Worm (Caenorhabditis elegans) whole organism, L3 larva: ENCODE measurements around the gene T05A7.13.

ENCODE experiments used
- R02D3.7 ChIP-seq: fragments of 150-350 bp; optimal IDR thresholded peaks from 2 replicates; lab custom pipeline; 2014; ENCODE audit warnings: missing biosample characterization, missing genetic modification characterization
- aly-2 ChIP-seq: fragments of 150-350 bp; optimal IDR thresholded peaks from 2 replicates; lab custom pipeline; 2014; ENCODE audit warnings: missing biosample characterization, missing genetic modification characterization
- ama-1 ChIP-seq: fragments of 150-350 bp; optimal IDR thresholded peaks from 2 replicates; lab custom pipeline; 2018
- ceh-16 ChIP-seq: sonication (generic microtip); optimal IDR thresholded peaks from 2 replicates; lab custom pipeline; 2017; ENCODE audit warnings: missing biosample characterization, missing genetic modification characterization
- ceh-82 ChIP-seq: fragments of 150-350 bp; optimal IDR thresholded peaks from 2 replicates; lab custom pipeline; 2014; ENCODE audit warnings: missing biosample characterization, missing genetic modification characterization
- ceh-9 ChIP-seq: sonication (generic microtip); optimal IDR thresholded peaks from 2 replicates; lab custom pipeline; 2018; ENCODE audit warnings: missing biosample characterization, missing genetic modification characterization
- daf-12 ChIP-seq: fragments of 150-350 bp; optimal IDR thresholded peaks from 2 replicates; lab custom pipeline; 2014; ENCODE audit warnings: missing biosample characterization, missing genetic modification reagents, missing genetic modification characterization
- egl-27 ChIP-seq: sonication (generic microtip); optimal IDR thresholded peaks from 4 replicates; lab custom pipeline; 2017; ENCODE audit warnings: missing biosample characterization, missing genetic modification reagents, missing genetic modification characterization
- egl-5 ChIP-seq: fragments of 150-350 bp; optimal IDR thresholded peaks from 2 replicates; lab custom pipeline; 2017; ENCODE audit warnings: missing biosample characterization, missing genetic modification reagents, missing genetic modification characterization, inconsistent platforms
- elt-1 ChIP-seq: fragments of 150-350 bp; optimal IDR thresholded peaks from 2 replicates; lab custom pipeline; 2014; ENCODE audit warnings: missing biosample characterization, missing genetic modification characterization
- elt-2 ChIP-seq: sonication (generic microtip); optimal IDR thresholded peaks from 2 replicates; lab custom pipeline; 2016; ENCODE audit warnings: missing genetic modification reagents, mild to moderate bottlenecking, missing genetic modification characterization, missing compliant biosample characterization
- eor-1 ChIP-seq, 2 experiments: fragments of 150-350 bp; optimal IDR thresholded peaks; 2 replicates each; lab custom pipeline; 2014 to 2018; ENCODE audit warnings: missing biosample characterization in 2 of 2, missing genetic modification characterization in 2 of 2
- fkh-10 ChIP-seq: sonication (generic microtip); optimal IDR thresholded peaks from 2 replicates; lab custom pipeline; 2017; ENCODE audit warnings: missing biosample characterization, missing genetic modification reagents, missing genetic modification characterization
- fos-1 ChIP-seq: fragments of 150-350 bp; optimal IDR thresholded peaks from 2 replicates; lab custom pipeline; 2014; ENCODE audit warnings: missing biosample characterization, missing genetic modification characterization
- jun-1 ChIP-seq: fragments of 150-350 bp; optimal IDR thresholded peaks from 2 replicates; lab custom pipeline; 2014; ENCODE audit warnings: missing biosample characterization, missing genetic modification reagents, missing genetic modification characterization
- lin-39 ChIP-seq: fragments of 150-350 bp; optimal IDR thresholded peaks from 2 replicates; lab custom pipeline; 2018; ENCODE audit warnings: missing biosample characterization, missing genetic modification reagents, missing genetic modification characterization
- nhr-11 ChIP-seq: fragments of 150-350 bp; optimal IDR thresholded peaks from 2 replicates; lab custom pipeline; 2014; ENCODE audit warnings: missing biosample characterization, missing genetic modification characterization
- nhr-12 ChIP-seq: fragments of 150-350 bp; optimal IDR thresholded peaks from 2 replicates; lab custom pipeline; 2014; ENCODE audit warnings: missing biosample characterization, missing genetic modification characterization
- nhr-23 ChIP-seq: fragments of 150-350 bp; optimal IDR thresholded peaks from 2 replicates; lab custom pipeline; 2014; ENCODE audit warnings: missing biosample characterization, missing genetic modification reagents, missing genetic modification characterization
- nhr-237 ChIP-seq: fragments of 150-350 bp; optimal IDR thresholded peaks from 2 replicates; lab custom pipeline; 2014; ENCODE audit warnings: missing biosample characterization, missing genetic modification characterization
- nhr-25 ChIP-seq: sonication (generic microtip); optimal IDR thresholded peaks from 2 replicates; lab custom pipeline; 2017; ENCODE audit warnings: missing biosample characterization, missing genetic modification characterization
- nhr-28 ChIP-seq: fragments of 150-350 bp; optimal IDR thresholded peaks from 2 replicates; lab custom pipeline; 2014; ENCODE audit warnings: missing biosample characterization, missing genetic modification characterization
- nhr-43 ChIP-seq: sonication (generic microtip); optimal IDR thresholded peaks from 2 replicates; lab custom pipeline; 2016; ENCODE audit warnings: mild to moderate bottlenecking, missing genetic modification characterization, missing compliant biosample characterization; ENCODE audit not compliant: poor library complexity, severe bottlenecking
- nhr-67 ChIP-seq: fragments of 150-350 bp; optimal IDR thresholded peaks from 2 replicates; lab custom pipeline; 2014; ENCODE audit warnings: missing biosample characterization, missing genetic modification characterization
- nhr-77 ChIP-seq: fragments of 150-350 bp; optimal IDR thresholded peaks from 2 replicates; lab custom pipeline; 2014; ENCODE audit warnings: missing biosample characterization, missing genetic modification characterization
- pha-4 ChIP-seq: fragments of 150-350 bp; optimal IDR thresholded peaks from 2 replicates; lab custom pipeline; 2014; ENCODE audit warnings: missing biosample characterization, missing genetic modification reagents, missing genetic modification characterization
- pqm-1 ChIP-seq: fragments of 150-350 bp; optimal IDR thresholded peaks from 2 replicates; lab custom pipeline; 2017; ENCODE audit warnings: missing biosample characterization, missing genetic modification characterization, inconsistent platforms
- sea-2 ChIP-seq: fragments of 150-350 bp; sonication (generic microtip); optimal IDR thresholded peaks from 4 replicates; lab custom pipeline; 2014; ENCODE audit warnings: missing biosample characterization, missing genetic modification reagents, missing genetic modification characterization
- skn-1 ChIP-seq: fragments of 150-350 bp; optimal IDR thresholded peaks from 2 replicates; lab custom pipeline; 2014; ENCODE audit warnings: missing biosample characterization, missing genetic modification characterization
- snpc-4 ChIP-seq: fragments of 150-350 bp; optimal IDR thresholded peaks from 2 replicates; lab custom pipeline; 2014; ENCODE audit warnings: missing biosample characterization, missing genetic modification characterization
- tbx-2 ChIP-seq: sonication (generic microtip); optimal IDR thresholded peaks from 2 replicates; lab custom pipeline; 2016; ENCODE audit warnings: mild to moderate bottlenecking, missing genetic modification characterization, missing compliant biosample characterization
- unc-62 ChIP-seq: fragments of 150-350 bp; sonication (generic microtip); optimal IDR thresholded peaks from 4 replicates; lab custom pipeline; 2014; ENCODE audit warnings: missing biosample characterization, missing genetic modification reagents, missing genetic modification characterization
- zag-1 ChIP-seq: fragments of 150-350 bp; optimal IDR thresholded peaks from 2 replicates; lab custom pipeline; 2014; ENCODE audit warnings: missing biosample characterization, missing genetic modification characterization
- ztf-11 ChIP-seq: fragments of 150-350 bp; optimal IDR thresholded peaks from 2 replicates; lab custom pipeline; 2014; ENCODE audit warnings: missing biosample characterization, missing genetic modification characterization
- ztf-4 ChIP-seq: fragments of 150-350 bp; optimal IDR thresholded peaks from 2 replicates; lab custom pipeline; 2014; ENCODE audit warnings: missing biosample characterization, missing genetic modification characterization

The T05A7.13 gene

ce11 chrII:4681391-4681790, 20.2 kb upstream of the T05A7.13 start, which contains the start of gene T05A7.7:
T05A7.7 (minus strand) TSS chrII:4681491.
- TF ChIP-seq fos-1 (tag; lab: Kevin White, UChicago) (no peak), skn-1 (tag; lab: Kevin White, UChicago) (no peak), egl-27 (tag; lab: Kevin White, UChicago) (no peak), pha-4 (tag; lab: Kevin White, UChicago) (no peak), elt-1 (tag; lab: Kevin White, UChicago) (no peak), nhr-237 (tag; lab: Kevin White, UChicago) (no peak), nhr-11 (tag; lab: Kevin White, UChicago) (no peak), unc-62 (GFP tag; lab: Kevin White, UChicago) (no peak), nhr-43 (no peak), daf-12 (no peak), ceh-16 (tag; lab: Kevin White, UChicago) (no peak), egl-5 (tag; lab: Kevin White, UChicago) (no peak), nhr-77 (tag; lab: Kevin White, UChicago) (no peak), ceh-82 (tag; lab: Kevin White, UChicago) (no peak), sea-2 (GFP tag; lab: Kevin White, UChicago) (no peak)

- TF ChIP-seq tbx-2 (no peak), pha-4 (tag; lab: Kevin White, UChicago) (no peak), nhr-12 (tag; lab: Kevin White, UChicago) (no peak), ceh-9 (tag; lab: Kevin White, UChicago) (no peak), nhr-25 (tag; lab: Kevin White, UChicago) (no peak), ceh-82 (tag; lab: Kevin White, UChicago) (no peak), nhr-237 (tag; lab: Kevin White, UChicago) (no peak), lin-39 (tag; lab: Kevin White, UChicago) (no peak), sea-2 (GFP tag; lab: Kevin White, UChicago) (no peak), aly-2 (no peak), unc-62 (GFP tag; lab: Kevin White, UChicago) (no peak)
Observed at ce11 chrII:4677916-4678315, 16.7 kb upstream of the T05A7.13 start, which contains the start of gene T05A7.1. T05A7.1 (plus strand) TSS chrII:4678216.

- no peak for TF ChIP-seq nhr-28
- TF ChIP-seq egl-27 (tag; lab: Kevin White, UChicago) = no peak
- TF ChIP-seq egl-5 (tag; lab: Kevin White, UChicago) = no peak
- TF ChIP-seq nhr-237 (tag; lab: Kevin White, UChicago) = no peak
- TF ChIP-seq nhr-67 = no peak
- TF ChIP-seq eor-1 (tag; optimal IDR thresholded peaks at IDR 0.05; lab: Kevin White, UChicago) = no peak
- no peak for TF ChIP-seq ztf-11 (tag; lab: Kevin White, UChicago)
- no peak for TF ChIP-seq ceh-82 (tag; lab: Kevin White, UChicago)
- no peak for TF ChIP-seq fkh-10 (GFP tag; lab: Kevin White, UChicago)
- TF ChIP-seq ztf-4 (tag; lab: Kevin White, UChicago) = no peak
- TF ChIP-seq snpc-4 (tag; lab: Kevin White, UChicago) = no peak
- no peak for TF ChIP-seq elt-2 (tag; lab: Kevin White, UChicago)
- TF ChIP-seq sea-2 (GFP tag; lab: Kevin White, UChicago) = no peak
- no peak for TF ChIP-seq zag-1
- TF ChIP-seq, all 47 proteins: peak for 0
Observed at ce11 chrII:4676241-4676640, 15.1 kb upstream of the T05A7.13 start.

ce11 chrII:4675481-4675880, 14.3 kb upstream of the T05A7.13 start, which contains the start of gene T05A7.3:
T05A7.3 (plus strand) TSS chrII:4675781.
- no peak for TF ChIP-seq nhr-237 (tag; lab: Kevin White, UChicago)
- no peak for TF ChIP-seq fkh-10 (GFP tag; lab: Kevin White, UChicago)
- TF ChIP-seq R02D3.7 (tag; lab: Kevin White, UChicago) = no peak
- no peak for TF ChIP-seq nhr-12 (tag; lab: Kevin White, UChicago)
- no peak for TF ChIP-seq ama-1 (lab: Kevin White, UChicago)
- no peak for TF ChIP-seq pqm-1 (tag; lab: Kevin White, UChicago)
- TF ChIP-seq nhr-23 (tag; lab: Kevin White, UChicago) = no peak
- TF ChIP-seq nhr-77 (tag; lab: Kevin White, UChicago) = no peak
- TF ChIP-seq egl-5 (tag; lab: Kevin White, UChicago) = no peak
- no peak for TF ChIP-seq ceh-82 (tag; lab: Kevin White, UChicago)
- no peak for TF ChIP-seq nhr-43
- TF ChIP-seq jun-1 = no peak
- no peak for TF ChIP-seq lin-39 (tag; lab: Kevin White, UChicago)
- TF ChIP-seq elt-1 (tag; lab: Kevin White, UChicago) = no peak
- no peak for TF ChIP-seq nhr-67
